Fruit fly (Drosophila melanogaster) whole organism, wandering third instar larva: Measurements from ENCODE around the gene CG8916.

Experiments
- CG9705 ChIP-seq: fragments of 200-800 bp; sonication (Bioruptor generic); optimal IDR thresholded peaks from 2 replicates; lab custom pipeline; 2018; ENCODE audit warnings: missing biosample characterization, mild to moderate bottlenecking, missing genetic modification characterization
- Dif ChIP-seq: fragments of 200-275, 200-300 bp; sonication (Bioruptor generic); optimal IDR thresholded peaks from 2 replicates; lab custom pipeline; 2018; ENCODE audit warnings: missing biosample characterization, missing genetic modification characterization; ENCODE audit not compliant: partially characterized antibody
- HLH106 ChIP-seq: fragments of 200-800 bp; optimal IDR thresholded peaks from 3 replicates; lab custom pipeline; 2019; ENCODE audit warnings: missing biosample characterization, mild to moderate bottlenecking, missing genetic modification characterization, moderate library complexity
- Hr78 ChIP-seq: fragments of >200 bp; optimal IDR thresholded peaks from 2 replicates; lab custom pipeline; 2017; ENCODE audit warnings: missing biosample characterization, missing genetic modification characterization
- Jra ChIP-seq: sonication (Bioruptor generic); optimal IDR thresholded peaks from 2 replicates; lab custom pipeline; 2016; ENCODE audit warnings: missing biosample characterization, missing genetic modification characterization
- Mio ChIP-seq: sonication (Bioruptor generic); optimal IDR thresholded peaks from 2 replicates; lab custom pipeline; 2016; ENCODE audit warnings: missing biosample characterization, missing genetic modification characterization
- Myc ChIP-seq: fragments of >200 bp; optimal IDR thresholded peaks from 2 replicates; lab custom pipeline; 2017
- N ChIP-seq: fragments of >200 bp; optimal IDR thresholded peaks from 2 replicates; lab custom pipeline; 2018; ENCODE audit warnings: missing biosample characterization, missing external identifiers, missing genetic modification characterization
- OdsH ChIP-seq: fragments of 200-800 bp; sonication (Bioruptor generic); optimal IDR thresholded peaks from 2 replicates; lab custom pipeline; 2016; ENCODE audit warnings: missing biosample characterization, mild to moderate bottlenecking, missing genetic modification characterization
- Rel ChIP-seq, 2 experiments: fragments of 200-800 bp; sonication (Bioruptor generic) in 1 of 2; optimal IDR thresholded peaks; 2 replicates in 1 of 2; 3 replicates in 1 of 2; lab custom pipeline; 2016 to 2019; ENCODE audit warnings: mild to moderate bottlenecking in 2 of 2, missing biosample characterization in 2 of 2, missing genetic modification characterization in 2 of 2, moderate library complexity in 1 of 2
- Vsx2 ChIP-seq: fragments of 200-300, 225-300 bp; sonication (Bioruptor generic); optimal IDR thresholded peaks from 2 replicates; lab custom pipeline; 2018; ENCODE audit warnings: missing biosample characterization, missing genetic modification characterization; ENCODE audit not compliant: partially characterized antibody
- brk ChIP-seq: fragments of 200-800 bp; sonication (Bioruptor generic); optimal IDR thresholded peaks from 2 replicates; lab custom pipeline; 2016; ENCODE audit warnings: missing biosample characterization, mild to moderate bottlenecking, missing genetic modification characterization
- dl ChIP-seq, 2 experiments: fragments of 175-275, 200-275 bp in 1 of 2; fragments of 200-275 bp in 1 of 2; sonication (Bioruptor generic); optimal IDR thresholded peaks; lab custom pipeline; 2018; ENCODE audit warnings: mild to moderate bottlenecking in 2 of 2, missing biosample characterization in 2 of 2, missing genetic modification characterization in 2 of 2, moderate library complexity in 2 of 2; ENCODE audit not compliant: partially characterized antibody in 2 of 2, insufficient read depth in 1 of 2
- dmrt93B ChIP-seq: fragments of 200-800 bp; sonication (Bioruptor generic); optimal IDR thresholded peaks from 2 replicates; lab custom pipeline; 2018; ENCODE audit warnings: missing biosample characterization, mild to moderate bottlenecking, missing genetic modification characterization
- dsf ChIP-seq: sonication (Bioruptor generic); optimal IDR thresholded peaks from 2 replicates; lab custom pipeline; 2016; ENCODE audit warnings: missing biosample characterization, missing genetic modification characterization, borderline replicate concordance
- ey ChIP-seq: fragments of 200-800 bp; sonication (Bioruptor generic); optimal IDR thresholded peaks from 2 replicates; lab custom pipeline; 2016; ENCODE audit warnings: missing biosample characterization, missing genetic modification characterization
- foxo ChIP-seq, 2 experiments: fragments of 200-800 bp; sonication (Bioruptor generic); optimal IDR thresholded peaks; 2 replicates in 1 of 2; 3 replicates in 1 of 2; lab custom pipeline; 2016 to 2017; ENCODE audit warnings: missing biosample characterization in 2 of 2, missing genetic modification characterization in 2 of 2
- fru ChIP-seq: fragments of 200-800 bp; sonication (Bioruptor generic); optimal IDR thresholded peaks from 3 replicates; lab custom pipeline; 2016; ENCODE audit warnings: missing biosample characterization, mild to moderate bottlenecking, missing genetic modification characterization
- h ChIP-seq: fragments of 200-800 bp; sonication (Bioruptor generic); optimal IDR thresholded peaks from 3 replicates; lab custom pipeline; 2016; ENCODE audit warnings: missing biosample characterization, mild to moderate bottlenecking, missing genetic modification characterization
- jim ChIP-seq: fragments of 175-275, 200-325 bp; sonication (Bioruptor generic); optimal IDR thresholded peaks from 2 replicates; lab custom pipeline; 2016; ENCODE audit warnings: missing biosample characterization, mild to moderate bottlenecking, missing genetic modification characterization
- lola ChIP-seq: fragments of >200 bp; optimal IDR thresholded peaks from 2 replicates; lab custom pipeline; 2017; ENCODE audit warnings: missing biosample characterization, missing genetic modification characterization
- rgr ChIP-seq: fragments of 200-800 bp; sonication (Bioruptor generic); optimal IDR thresholded peaks from 3 replicates; lab custom pipeline; 2016; ENCODE audit warnings: missing biosample characterization, mild to moderate bottlenecking, missing genetic modification characterization
- sage ChIP-seq: fragments of 200-800 bp; sonication (Bioruptor generic); optimal IDR thresholded peaks from 2 replicates; lab custom pipeline; 2016; ENCODE audit warnings: missing biosample characterization, mild to moderate bottlenecking, missing genetic modification characterization
- woc ChIP-seq: sonication (Bioruptor generic); optimal IDR thresholded peaks from 2 replicates; lab custom pipeline; 2016; ENCODE audit warnings: missing biosample characterization, mild to moderate bottlenecking, missing genetic modification characterization

Gene CG8916

DNA sequence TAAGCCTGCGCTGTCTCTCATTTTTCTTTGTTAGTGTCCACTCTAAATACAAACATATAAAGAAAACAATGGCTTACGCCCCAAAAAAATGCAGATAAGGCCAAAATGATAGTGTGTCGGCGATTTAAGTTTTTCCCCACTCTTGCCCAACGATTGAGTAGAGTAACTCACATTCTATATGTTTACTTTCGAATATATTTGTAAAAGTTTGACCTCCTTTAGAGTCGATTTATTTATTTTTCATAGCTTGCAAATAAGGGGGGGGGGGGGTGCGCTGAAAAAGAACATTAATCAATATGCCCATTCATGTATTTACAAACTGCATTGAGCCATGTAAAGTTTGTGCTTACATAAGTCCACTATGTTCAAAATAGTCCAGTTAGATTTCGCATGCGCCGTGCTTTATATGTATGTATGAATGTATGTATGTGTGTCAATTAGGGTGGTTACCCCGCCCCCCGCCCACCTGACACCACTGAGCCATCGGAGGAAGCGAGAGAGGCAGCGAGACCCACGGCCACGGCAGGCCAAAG lies 28.0 kb upstream of the CG8916 start:
- TF ChIP-seq Jra (GFP tag; lab: Kevin White, UChicago), result no peak
- TF ChIP-seq sage, result no peak
- no peak for TF ChIP-seq N (GFP tag; lab: Kevin White, UChicago)
- no peak for TF ChIP-seq CG9705 (GFP tag; lab: Kevin White, UChicago)

- TF ChIP-seq jim (GFP tag; lab: Kevin White, UChicago), result no peak
- TF ChIP-seq woc, result peak; percentile 41
- no peak for TF ChIP-seq rgr (GFP tag; lab: Kevin White, UChicago)
- TF ChIP-seq N (GFP tag; lab: Kevin White, UChicago), result peak; percentile 97
- peak; percentile 97 for TF ChIP-seq Dif (GFP tag; lab: Kevin White, UChicago)
- peak; percentile 49 to 75 for TF ChIP-seq dl (GFP tag; optimal IDR thresholded peaks at IDR 0.05; lab: Kevin White, UChicago; ENCODE audit: insufficient read depth in 1 of 2, partially characterized antibody in 2 of 2)
- peak; percentile 98 for TF ChIP-seq Vsx2
Measured at dm6 chrX:15909564-15910284, 12.0 kb upstream of the CG8916 start, which contains the start of gene CycD. Gene CycD, minus strand, starts transcription at chrX:15909676.

- TF ChIP-seq foxo (GFP tag; optimal IDR thresholded peaks at IDR 0.05; lab: Kevin White, UChicago) (no peak), dl (GFP tag; optimal IDR thresholded peaks at IDR 0.05; lab: Kevin White, UChicago; ENCODE audit: insufficient read depth in 1 of 2, partially characterized antibody in 2 of 2) (no peak), OdsH (GFP tag; lab: Kevin White, UChicago) (no peak), lola (GFP tag; lab: Kevin White, UChicago) (no peak), h (GFP tag; lab: Kevin White, UChicago) (no peak), Rel (GFP tag; optimal IDR thresholded peaks at IDR 0.05; lab: Kevin White, UChicago) (no peak), Rel (tag; optimal IDR thresholded peaks at IDR 0.05; lab: Kevin White, UChicago) (no peak), Vsx2 (no peak), dsf (no peak), HLH106 (no peak), Mio (no peak), Hr78 (GFP tag; lab: Kevin White, UChicago) (no peak)
Measured at dm6 chrX:15910570-15910969, 11.2 kb upstream of the CG8916 start, which contains the start of gene Lrp4. Gene Lrp4, plus strand, starts transcription at chrX:15910870.

DNA sequence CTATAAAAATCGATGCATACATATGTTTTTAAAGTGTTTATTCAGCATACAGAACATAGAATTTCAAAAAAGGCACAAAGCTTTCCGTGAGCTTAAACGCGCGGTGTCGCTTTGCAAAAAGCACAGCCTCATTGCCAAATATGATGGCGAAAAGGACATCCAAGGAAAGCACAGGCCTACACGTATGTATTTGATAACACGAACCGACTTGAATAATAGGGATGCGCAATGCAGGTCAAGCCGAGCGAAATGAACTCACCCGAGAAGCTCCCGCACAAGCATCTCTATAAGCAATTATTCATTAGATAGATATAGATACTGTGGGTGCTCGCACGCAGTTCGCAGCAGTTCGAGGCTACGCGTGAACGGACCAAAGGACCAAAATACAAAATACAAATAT lies 3.0 kb downstream of the CG8916 start, which contains the start of gene Lcch3:
Lcch3 (plus strand) TSS at position 301 of the 400 bp plus-strand sequence.
- TF ChIP-seq fru (GFP tag; lab: Kevin White, UChicago), result no peak
- no peak for TF ChIP-seq brk (GFP tag; lab: Kevin White, UChicago)
- TF ChIP-seq dmrt93B, result no peak

DNA sequence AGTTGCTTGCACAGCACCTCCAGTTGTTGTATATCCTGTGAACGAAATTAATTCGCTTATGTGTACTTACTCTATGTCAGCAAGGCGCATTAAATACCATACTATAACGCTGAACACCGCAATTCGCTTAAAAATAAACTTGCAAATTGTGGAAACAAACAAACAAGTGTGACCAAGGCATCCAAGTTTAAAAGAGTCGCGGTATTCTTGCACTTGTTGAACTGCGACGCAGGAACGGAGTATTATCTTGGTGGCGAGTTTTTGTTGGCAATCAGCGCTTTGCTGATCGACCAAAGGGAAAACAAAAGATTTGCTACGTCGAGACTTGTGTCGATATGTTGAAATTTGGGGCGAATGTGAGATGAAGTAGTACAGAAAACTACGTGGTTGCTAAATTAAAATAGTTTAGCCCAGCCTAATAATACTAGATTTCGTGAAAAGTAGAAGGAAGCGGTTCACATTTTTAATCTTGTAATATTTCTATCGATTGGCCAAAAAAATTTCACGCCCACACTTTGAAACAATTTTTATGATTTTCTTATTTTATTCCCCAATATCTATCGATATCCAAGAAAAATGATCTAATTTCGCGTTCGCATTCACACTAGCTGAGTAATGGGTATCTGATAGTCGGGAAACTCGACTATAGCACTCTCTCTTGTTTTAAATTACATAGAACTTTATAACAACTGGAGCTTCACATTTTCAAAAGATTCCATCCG lies 11.9 kb downstream of the CG8916 start, which contains the start of gene Ranbp16:
Ranbp16 (minus strand) TSS at position 364 of the 722 bp plus-strand sequence.
- TF ChIP-seq woc (peak; percentile 36), N (GFP tag; lab: Kevin White, UChicago) (peak; percentile 90), Myc (no peak), Hr78 (GFP tag; lab: Kevin White, UChicago) (peak; percentile 79)

- TF ChIP-seq woc (peak; percentile 6), ey (GFP tag; lab: Kevin White, UChicago) (no peak)
Measured at dm6 chrX:15934226-15934547, 12.4 kb downstream of the CG8916 start.
